Fruit fly (Drosophila melanogaster) whole organism, prepupa: Measurements from ENCODE around the gene CG42271.

ENCODE experiments used
- Blimp-1 ChIP-seq: fragments of 200-800 bp; sonication (Bioruptor generic); optimal IDR thresholded peaks from 3 replicates; lab custom pipeline; 2017; ENCODE audit warnings: missing biosample characterization, missing genetic modification characterization, mild to moderate bottlenecking, moderate library complexity, missing genetic modification reagents
- CG10669 ChIP-seq: fragments of 200-800 bp; sonication (Bioruptor generic); optimal IDR thresholded peaks from 3 replicates; lab custom pipeline; 2018; ENCODE audit warnings: missing biosample characterization, mild to moderate bottlenecking, missing genetic modification characterization, moderate library complexity
- CG11294 ChIP-seq: fragments of 200-800 bp; sonication (Bioruptor generic); IDR thresholded peaks from 2 replicates; pipeline ENCODE4 v1.3.6; 2022; ENCODE audit warnings: missing biosample characterization, missing genetic modification characterization
- CG15336 ChIP-seq: fragments of 200-800 bp; sonication (Bioruptor generic); IDR thresholded peaks from 2 replicates; pipeline ENCODE4 v1.3.6; 2022; ENCODE audit warnings: missing biosample characterization, missing genetic modification characterization
- CG1621 ChIP-seq: fragments of 200-800 bp; sonication (Bioruptor generic); optimal IDR thresholded peaks from 3 replicates; lab custom pipeline; 2018; ENCODE audit warnings: missing biosample characterization, mild to moderate bottlenecking, missing genetic modification characterization
- CG3032 ChIP-seq: fragments of 200-800 bp; optimal IDR thresholded peaks from 2 replicates; lab custom pipeline; 2019; ENCODE audit warnings: missing biosample characterization, mild to moderate bottlenecking, missing genetic modification characterization, moderate library complexity
- CG31627 ChIP-seq: fragments of 200-800 bp; sonication (Bioruptor generic); optimal IDR thresholded peaks from 3 replicates; lab custom pipeline; 2016; ENCODE audit warnings: missing biosample characterization, missing genetic modification characterization
- CG32006 ChIP-seq: fragments of 200-800 bp; sonication (Bioruptor generic); optimal IDR thresholded peaks from 3 replicates; lab custom pipeline; 2017; ENCODE audit warnings: missing biosample characterization, mild to moderate bottlenecking, missing genetic modification characterization
- CG4318 ChIP-seq: fragments of 200-800 bp; sonication (Bioruptor generic); optimal IDR thresholded peaks from 3 replicates; lab custom pipeline; 2017; ENCODE audit warnings: missing biosample characterization, mild to moderate bottlenecking, missing genetic modification characterization
- CG6163 ChIP-seq: fragments of 200-800 bp; sonication (Bioruptor generic); IDR thresholded peaks from 3 replicates; pipeline ENCODE4 v1.3.6; 2022; ENCODE audit warnings: missing biosample characterization, missing genetic modification characterization
- CG6276 ChIP-seq: fragments of 200-800 bp; sonication (Bioruptor generic); optimal IDR thresholded peaks from 2 replicates; lab custom pipeline; 2017; ENCODE audit warnings: missing biosample characterization, mild to moderate bottlenecking, missing genetic modification characterization
- CG6792 ChIP-seq: fragments of 200-800 bp; sonication (Bioruptor generic); optimal IDR thresholded peaks from 3 replicates; lab custom pipeline; 2016; ENCODE audit warnings: missing biosample characterization, missing genetic modification characterization
- CG6808 ChIP-seq: fragments of 200-800 bp; sonication (Bioruptor generic); optimal IDR thresholded peaks from 3 replicates; lab custom pipeline; 2017; ENCODE audit warnings: missing biosample characterization, missing genetic modification characterization, mild to moderate bottlenecking, moderate library complexity, missing genetic modification reagents
- CG6854 ChIP-seq: fragments of 200-800 bp; sonication (Bioruptor generic); optimal IDR thresholded peaks from 2 replicates; lab custom pipeline; 2017; ENCODE audit warnings: missing biosample characterization, mild to moderate bottlenecking, missing genetic modification characterization
- CG7368 ChIP-seq: fragments of 200-800 bp; sonication (Bioruptor generic); optimal IDR thresholded peaks from 3 replicates; lab custom pipeline; 2016; ENCODE audit warnings: missing biosample characterization, missing genetic modification characterization
- CG8119 ChIP-seq: fragments of 200-800 bp; sonication (Bioruptor generic); IDR thresholded peaks from 3 replicates; pipeline ENCODE4 v1.3.6; 2022; ENCODE audit warnings: missing biosample characterization, missing genetic modification characterization
- CG8319 ChIP-seq: fragments of 200-800 bp; sonication (Bioruptor generic); optimal IDR thresholded peaks from 3 replicates; lab custom pipeline; 2016; ENCODE audit warnings: missing biosample characterization, missing genetic modification characterization
- CG9139 ChIP-seq: fragments of 200-800 bp; sonication (Bioruptor generic); optimal IDR thresholded peaks from 3 replicates; lab custom pipeline; 2017; ENCODE audit warnings: missing biosample characterization, mild to moderate bottlenecking, missing genetic modification characterization
- Eip75B ChIP-seq: fragments of 200-800 bp; sonication (Bioruptor generic); optimal IDR thresholded peaks from 3 replicates; lab custom pipeline; 2016; ENCODE audit warnings: missing biosample characterization, missing genetic modification characterization
- Eip78C ChIP-seq: fragments of 200-800 bp; sonication (Bioruptor generic); peaks from one replicate; lab custom pipeline; 2016; ENCODE audit warnings: missing biosample characterization, missing genetic modification characterization
- Eip93F ChIP-seq: fragments of 200-800 bp; sonication (Bioruptor generic); optimal IDR thresholded peaks from 2 replicates; lab custom pipeline; 2016; ENCODE audit warnings: missing biosample characterization, mild to moderate bottlenecking, missing genetic modification characterization
- Ets21C ChIP-seq: fragments of 200-800 bp; sonication (Bioruptor generic); optimal IDR thresholded peaks from 3 replicates; lab custom pipeline; 2016; ENCODE audit warnings: missing biosample characterization, missing genetic modification characterization
- Ets96B ChIP-seq: fragments of 200-800 bp; optimal IDR thresholded peaks from 2 replicates; lab custom pipeline; 2019; ENCODE audit warnings: missing biosample characterization, mild to moderate bottlenecking, missing genetic modification characterization, moderate library complexity
- Gug ChIP-seq: fragments of 200-800 bp; sonication (Bioruptor generic); IDR thresholded peaks from 2 replicates; pipeline ENCODE4 v1.3.6; 2022; ENCODE audit warnings: missing biosample characterization, missing genetic modification characterization
- Hr38 ChIP-seq: sonication (Bioruptor generic); optimal IDR thresholded peaks from 2 replicates; lab custom pipeline; 2016; ENCODE audit warnings: missing biosample characterization, missing genetic modification characterization
- Hr39 ChIP-seq: fragments of 200-800 bp; sonication (Bioruptor generic); optimal IDR thresholded peaks from 2 replicates; lab custom pipeline; 2016; ENCODE audit warnings: missing biosample characterization, missing genetic modification characterization
- Hr4 ChIP-seq: fragments of 200-800 bp; sonication (Bioruptor generic); optimal IDR thresholded peaks from 3 replicates; lab custom pipeline; 2016; ENCODE audit warnings: missing biosample characterization, missing genetic modification characterization
- Lpt ChIP-seq: fragments of 200-800 bp; sonication (Bioruptor generic); optimal IDR thresholded peaks from 3 replicates; lab custom pipeline; 2016; ENCODE audit warnings: missing biosample characterization, missing genetic modification characterization
- Met ChIP-seq: fragments of 200-800 bp; sonication (Bioruptor generic); optimal IDR thresholded peaks from 3 replicates; lab custom pipeline; 2016; ENCODE audit warnings: missing biosample characterization, missing genetic modification characterization
- OdsH ChIP-seq: fragments of 200-800 bp; sonication (Bioruptor generic); optimal IDR thresholded peaks from 3 replicates; lab custom pipeline; 2016; ENCODE audit warnings: missing biosample characterization, missing genetic modification characterization
- Smox ChIP-seq: fragments of 200-800 bp; sonication (Bioruptor generic); optimal IDR thresholded peaks from 3 replicates; lab custom pipeline; 2016; ENCODE audit warnings: missing biosample characterization, missing genetic modification characterization
- Sox102F ChIP-seq: fragments of 200-800 bp; sonication (Bioruptor generic); optimal IDR thresholded peaks from 2 replicates; lab custom pipeline; 2016; ENCODE audit warnings: missing biosample characterization, mild to moderate bottlenecking, missing genetic modification characterization
- Sox14 ChIP-seq: fragments of 200-800 bp; sonication (Bioruptor generic); optimal IDR thresholded peaks from 3 replicates; lab custom pipeline; 2016; ENCODE audit warnings: missing biosample characterization, missing genetic modification characterization
- Sox15 ChIP-seq: fragments of 200-800 bp; sonication (Bioruptor generic); optimal IDR thresholded peaks from 3 replicates; lab custom pipeline; 2016; ENCODE audit warnings: missing biosample characterization, missing genetic modification characterization
- achi ChIP-seq: fragments of 200-800 bp; sonication (Bioruptor generic); optimal IDR thresholded peaks from 3 replicates; lab custom pipeline; 2016; ENCODE audit warnings: missing biosample characterization, missing genetic modification characterization
- acj6 ChIP-seq: fragments of 200-800 bp; sonication (Bioruptor generic); optimal IDR thresholded peaks from 3 replicates; lab custom pipeline; 2016; ENCODE audit warnings: missing biosample characterization, missing genetic modification characterization
- cyc ChIP-seq: fragments of 200-800 bp; sonication (Bioruptor generic); optimal IDR thresholded peaks from 3 replicates; lab custom pipeline; 2016; ENCODE audit warnings: missing biosample characterization, missing genetic modification characterization
- dac ChIP-seq: fragments of 200-800 bp; sonication (Bioruptor generic); optimal IDR thresholded peaks from 2 replicates; lab custom pipeline; 2017; ENCODE audit warnings: missing biosample characterization, mild to moderate bottlenecking, missing genetic modification characterization
- dsx ChIP-seq: fragments of 200-800 bp; optimal IDR thresholded peaks from 3 replicates; lab custom pipeline; 2019; ENCODE audit warnings: missing biosample characterization, mild to moderate bottlenecking, missing genetic modification characterization, moderate library complexity; ENCODE audit not compliant: poor library complexity, severe bottlenecking
- eg ChIP-seq: fragments of 200-800 bp; sonication (Bioruptor generic); IDR thresholded peaks from 3 replicates; pipeline ENCODE4 v1.3.6; 2022; ENCODE audit warnings: missing biosample characterization, missing genetic modification characterization
- esn ChIP-seq: fragments of 200-800 bp; sonication (Bioruptor generic); optimal IDR thresholded peaks from 2 replicates; lab custom pipeline; 2016; ENCODE audit warnings: missing biosample characterization, mild to moderate bottlenecking, missing genetic modification characterization, moderate library complexity
- fd59A ChIP-seq: fragments of 200-800 bp; sonication (Bioruptor generic); optimal IDR thresholded peaks from 2 replicates; lab custom pipeline; 2017; ENCODE audit warnings: missing biosample characterization, mild to moderate bottlenecking, missing genetic modification characterization, missing genetic modification reagents
- fd85E ChIP-seq: fragments of 200-800 bp; sonication (Bioruptor generic); optimal IDR thresholded peaks from 3 replicates; lab custom pipeline; 2016; ENCODE audit warnings: missing biosample characterization, missing genetic modification characterization
- lz ChIP-seq: fragments of 200-800 bp; sonication (Bioruptor generic); optimal IDR thresholded peaks from 3 replicates; lab custom pipeline; 2016; ENCODE audit warnings: missing biosample characterization, missing genetic modification characterization
- net ChIP-seq: fragments of 200-800 bp; sonication (Bioruptor generic); optimal IDR thresholded peaks from 3 replicates; lab custom pipeline; 2016; ENCODE audit warnings: missing biosample characterization, missing genetic modification characterization
- pdm3 ChIP-seq: fragments of 200-800 bp; sonication (Bioruptor generic); optimal IDR thresholded peaks from 3 replicates; lab custom pipeline; 2016; ENCODE audit warnings: missing biosample characterization, missing genetic modification characterization
- salr ChIP-seq, 2 experiments: fragments of 200-800 bp; sonication (Bioruptor generic); optimal IDR thresholded peaks; 3 replicates each; lab custom pipeline; 2016 to 2018; ENCODE audit warnings: missing biosample characterization in 2 of 2, missing genetic modification characterization in 2 of 2, mild to moderate bottlenecking in 1 of 2
- spab ChIP-seq: fragments of 200-800 bp; sonication (Bioruptor generic); optimal IDR thresholded peaks from 2 replicates; lab custom pipeline; 2017; ENCODE audit warnings: missing biosample characterization, mild to moderate bottlenecking, missing genetic modification characterization, missing genetic modification reagents
- ss ChIP-seq, 2 experiments: fragments of 200-800 bp; sonication (Bioruptor generic); optimal IDR thresholded peaks; 2 replicates in 1 of 2; 3 replicates in 1 of 2; lab custom pipeline; 2017 to 2018; ENCODE audit warnings: mild to moderate bottlenecking in 2 of 2, missing biosample characterization in 2 of 2, missing genetic modification characterization in 2 of 2, moderate library complexity in 1 of 2
- svp ChIP-seq: fragments of 200-800 bp; sonication (Bioruptor generic); peaks from one replicate; lab custom pipeline; 2016; ENCODE audit warnings: missing biosample characterization, missing genetic modification characterization
- topi ChIP-seq: fragments of 200-800 bp; sonication (Bioruptor generic); optimal IDR thresholded peaks from 3 replicates; lab custom pipeline; 2016; ENCODE audit warnings: missing biosample characterization, missing genetic modification characterization
- vri ChIP-seq: fragments of 200-800 bp; sonication (Bioruptor generic); optimal IDR thresholded peaks from 3 replicates; lab custom pipeline; 2016; ENCODE audit warnings: missing biosample characterization, mild to moderate bottlenecking, missing genetic modification characterization

Gene CG42271

DNA sequence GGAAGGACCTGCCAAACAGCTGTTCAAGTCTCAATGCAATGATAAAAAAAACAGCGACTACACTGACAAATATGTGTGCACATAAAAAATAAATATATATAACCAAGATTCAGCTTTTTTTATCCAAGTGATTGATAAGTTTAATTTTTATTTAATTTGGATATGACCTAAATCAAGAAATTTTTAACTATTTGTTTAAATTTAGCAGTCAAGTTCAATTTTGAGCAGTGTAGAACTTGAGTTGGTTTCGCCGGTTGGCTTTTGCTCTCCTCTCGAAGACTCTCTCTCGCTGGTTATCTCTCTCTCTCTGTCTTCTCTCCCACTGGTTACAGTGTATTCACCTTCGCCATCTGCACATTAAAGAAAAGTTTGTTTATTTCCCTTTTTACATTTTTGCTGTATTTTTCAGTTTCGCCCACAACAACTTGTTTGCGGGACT, 15.8 kb downstream of the CG42271 start:
- TF ChIP-seq cyc (GFP tag; lab: Kevin White, UChicago) (peak; percentile 97), dac (GFP tag; lab: Kevin White, UChicago) (peak; percentile 84), CG32006 (GFP tag; lab: Kevin White, UChicago) (peak; percentile 95), CG15336 (GFP tag; lab: Robert Waterston, UW) (peak; percentile 98), CG10669 (GFP tag; lab: Kevin White, UChicago) (peak; percentile 96), CG11294 (GFP tag; lab: Robert Waterston, UW) (peak; percentile 87), pdm3 (GFP tag; lab: Kevin White, UChicago) (peak; percentile 96), Eip75B (peak; percentile 98), fd85E (GFP tag; lab: Kevin White, UChicago) (peak; percentile 91), dsx (peak; percentile 97), CG6854 (GFP tag; lab: Kevin White, UChicago) (peak; percentile 97), CG31627 (GFP tag; lab: Kevin White, UChicago) (peak; percentile 95), Smox (GFP tag; lab: Kevin White, UChicago) (peak; percentile 97), CG3032 (tag; lab: Kevin White, UChicago) (peak; percentile 98), acj6 (GFP tag; lab: Kevin White, UChicago) (peak; percentile 97), CG6808 (GFP tag; lab: Kevin White, UChicago) (peak; percentile 97), Hr38 (GFP tag; lab: Kevin White, UChicago) (no peak), Met (GFP tag; lab: Kevin White, UChicago) (peak; percentile 98), Hr39 (GFP tag; lab: Kevin White, UChicago) (peak; percentile 92), Eip78C (GFP tag; lab: Kevin White, UChicago) (peak; percentile 99), esn (GFP tag; lab: Kevin White, UChicago) (peak; percentile 98), fd59A (peak; percentile 93), CG9139 (GFP tag; lab: Kevin White, UChicago) (peak; percentile 96), CG8319 (GFP tag; lab: Kevin White, UChicago) (peak; percentile 95), svp (GFP tag; lab: Kevin White, UChicago) (peak; percentile 96), CG6792 (GFP tag; lab: Kevin White, UChicago) (peak; percentile 97), eg (GFP tag; lab: Robert Waterston, UW) (peak; percentile 97), ss (GFP tag; optimal IDR thresholded peaks at IDR 0.05; lab: Kevin White, UChicago) (peak; percentile 97 to 98), lz (GFP tag; lab: Kevin White, UChicago) (peak; percentile 97), net (GFP tag; lab: Kevin White, UChicago) (peak; percentile 97), Ets96B (peak; percentile 97), CG6163 (GFP tag; lab: Robert Waterston, UW) (peak; percentile 98), Sox15 (GFP tag; lab: Kevin White, UChicago) (peak; percentile 94), Hr4 (GFP tag; lab: Kevin White, UChicago) (peak; percentile 94), topi (GFP tag; lab: Kevin White, UChicago) (peak; percentile 98), spab (GFP tag; lab: Kevin White, UChicago) (peak; percentile 96), CG1621 (tag; lab: Kevin White, UChicago) (peak; percentile 94), Eip93F (GFP tag; lab: Kevin White, UChicago) (peak; percentile 87), CG8119 (GFP tag; lab: Robert Waterston, UW) (peak; percentile 98), Lpt (GFP tag; lab: Kevin White, UChicago) (peak; percentile 96), CG6276 (peak; percentile 90), Sox102F (GFP tag; lab: Kevin White, UChicago) (peak; percentile 93), achi (GFP tag; lab: Kevin White, UChicago) (peak; percentile 96), Ets21C (GFP tag; lab: Kevin White, UChicago) (peak; percentile 92), Gug (peak; percentile 93), CG4318 (GFP tag; lab: Kevin White, UChicago) (peak; percentile 89), vri (peak; percentile 93), salr (GFP tag; optimal IDR thresholded peaks at IDR 0.05; lab: Kevin White, UChicago) (peak; percentile 89 to 93), Blimp-1 (GFP tag; lab: Kevin White, UChicago) (peak; percentile 90), OdsH (GFP tag; lab: Kevin White, UChicago) (peak; percentile 97), Sox14 (GFP tag; lab: Kevin White, UChicago) (peak; percentile 95), CG7368 (GFP tag; lab: Kevin White, UChicago) (peak; percentile 96)
